Worm (Caenorhabditis elegans): ENCODE data around the gene Y43C5A.3.

The Y43C5A.3 gene

DNA sequence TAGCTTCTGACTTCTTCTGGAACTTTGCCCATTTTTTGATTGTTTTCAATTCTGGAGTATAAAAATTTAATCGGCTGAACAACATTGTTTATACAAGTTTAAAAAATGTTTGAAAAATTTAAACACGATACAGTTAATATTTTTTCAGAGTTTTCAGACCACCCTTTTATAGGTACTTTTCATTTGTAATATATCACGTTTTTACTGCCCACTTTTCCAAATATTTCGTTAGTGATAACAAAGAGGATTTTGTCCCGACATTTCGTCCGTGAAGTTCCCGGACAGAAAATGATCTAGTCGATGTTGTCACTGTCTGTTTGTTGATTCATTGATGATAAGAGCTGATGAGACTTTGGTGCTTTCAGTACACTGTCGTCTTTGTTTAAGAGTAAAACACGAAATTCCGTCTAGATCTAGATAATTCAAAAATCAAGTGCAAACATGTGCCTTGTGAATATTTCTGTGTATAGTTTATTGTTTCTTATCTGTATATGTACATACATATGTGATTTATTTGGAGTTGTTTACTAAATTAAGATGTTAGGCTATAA lies 38.5 kb upstream of the Y43C5A.3 start, which contains the start of gene ech-9:
TSS of gene ech-9 (minus strand) at position 51 of the 551 bp plus-strand sequence.
- TF ChIP-seq ztf-3 (GFP tag; optimal IDR thresholded peaks at IDR 0.05): no peak
- no peak for TF ChIP-seq Y67H2A.10 (GFP tag; conservative IDR thresholded peaks at IDR 0.05)
- no peak for TF ChIP-seq mes-4 (tag; optimal IDR thresholded peaks at IDR 0.05)
- no peak for TF ChIP-seq sptf-2 (GFP tag; optimal IDR thresholded peaks at IDR 0.05)

DNA sequence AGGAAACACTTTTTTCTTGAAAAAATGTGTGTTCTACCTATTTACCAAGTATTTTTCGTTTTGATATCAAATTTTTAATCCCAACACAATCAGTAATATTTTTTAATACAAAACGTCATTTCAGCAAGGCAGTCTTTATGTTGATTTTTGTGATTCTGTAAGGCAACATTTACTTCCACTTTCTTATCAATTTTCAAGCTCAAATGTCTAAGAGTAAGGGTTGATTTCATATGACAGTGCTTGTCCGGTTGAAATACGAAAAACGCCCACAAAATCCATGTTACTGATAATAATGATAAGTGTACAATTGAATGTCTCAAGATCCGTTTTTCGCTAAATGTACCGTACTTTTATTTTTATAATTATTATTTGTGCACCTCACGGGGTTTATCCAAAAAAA lies 37.7 kb upstream of the Y43C5A.3 start:
- TF ChIP-seq repo-1 (tag; optimal IDR thresholded peaks at IDR 0.05): no peak
- no peak for TF ChIP-seq Y53G8AR.9 (GFP tag; conservative IDR thresholded peaks at IDR 0.05)
- TF ChIP-seq let-607 (tag; optimal IDR thresholded peaks at IDR 0.05): peak in 1 of 2 experiments; percentile 12
- TF ChIP-seq nhr-80 (tag; optimal IDR thresholded peaks at IDR 0.05): peak; percentile 68
- no peak for TF ChIP-seq zfh-2 (GFP tag; conservative IDR thresholded peaks at IDR 0.05)
- peak; percentile 52 for TF ChIP-seq ets-4 (GFP tag; optimal IDR thresholded peaks at IDR 0.05)

DNA sequence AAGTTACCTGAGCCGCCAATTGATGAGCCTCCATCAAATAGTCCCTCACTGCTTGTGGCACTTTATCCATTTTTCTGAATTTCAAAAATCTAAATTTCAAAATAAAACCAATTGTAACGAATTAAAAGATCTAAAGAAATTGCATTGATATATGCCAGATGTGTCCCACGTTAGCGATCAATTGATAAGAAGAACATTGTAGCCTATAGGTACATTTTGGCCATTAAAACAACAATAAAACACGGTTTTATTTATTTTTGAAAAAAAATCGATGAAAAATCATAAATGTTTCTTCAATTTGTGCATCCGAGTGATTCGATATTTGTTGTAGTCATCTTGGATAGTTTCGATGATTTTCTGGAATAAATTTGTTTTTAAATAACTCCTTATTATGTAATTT lies 34.8 kb upstream of the Y43C5A.3 start, which contains the start of gene ech-8:
TSS of gene ech-8 (minus strand) at position 132 of the 400 bp plus-strand sequence.
- TF ChIP-seq snpc-3.4 (tag; optimal IDR thresholded peaks at IDR 0.05) (no peak), lir-1 (GFP tag; conservative IDR thresholded peaks at IDR 0.05) (no peak), rpc-1 (optimal IDR thresholded peaks at IDR 0.05) (no peak), rpc-1 (tag; optimal IDR thresholded peaks at IDR 0.05) (no peak), B0261.1 (tag; optimal IDR thresholded peaks at IDR 0.05) (no peak), cebp-2 (GFP tag; IDR thresholded peaks at IDR 0.05) (no peak), F49E8.2 (tag; optimal IDR thresholded peaks at IDR 0.05; ENCODE audit: insufficient read depth) (no peak), C06A6.2 (GFP tag; conservative IDR thresholded peaks at IDR 0.05) (no peak), him-1 (tag; optimal IDR thresholded peaks at IDR 0.05) (no peak), dpl-1 (GFP tag; optimal IDR thresholded peaks at IDR 0.05) (no peak), nhr-90 (tag; optimal IDR thresholded peaks at IDR 0.05) (no peak)

DNA sequence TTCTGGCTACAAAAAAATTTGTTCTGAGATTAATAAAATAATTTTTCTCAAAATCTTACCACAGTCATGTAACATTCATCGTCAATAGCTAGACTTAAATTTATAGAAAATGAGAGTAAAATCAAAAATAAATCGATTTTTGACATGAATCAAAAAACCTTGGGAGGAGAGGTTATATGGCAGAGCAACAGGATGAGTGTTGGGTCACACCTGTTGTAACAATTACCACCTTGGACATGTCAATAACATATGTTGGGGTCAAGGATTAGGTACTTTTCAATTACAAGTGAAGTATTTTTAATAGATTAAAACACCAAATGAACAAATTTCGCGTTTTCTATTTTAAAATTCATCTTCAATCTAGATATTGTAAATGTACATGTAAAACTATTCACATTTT lies 32.2 kb upstream of the Y43C5A.3 start, which contains the start of gene lipl-7:
TSS of gene lipl-7 (minus strand) at position 165 of the 400 bp plus-strand sequence.
- no peak for TF ChIP-seq ztf-6 (GFP tag; IDR thresholded peaks at IDR 0.05)
- no peak for TF ChIP-seq fkh-3 (tag; optimal IDR thresholded peaks at IDR 0.05)
- no peak for TF ChIP-seq F57C9.4 (tag; optimal IDR thresholded peaks at IDR 0.05)
- no peak for TF ChIP-seq snpc-1.1 (tag; optimal IDR thresholded peaks at IDR 0.05; ENCODE audit: insufficient read depth)
- TF ChIP-seq sea-2 (GFP tag; IDR thresholded peaks at IDR 0.05): no peak
- no peak for TF ChIP-seq Y53G8AR.9 (GFP tag; conservative IDR thresholded peaks at IDR 0.05)
- no peak for TF ChIP-seq tlf-1 (GFP tag; optimal IDR thresholded peaks at IDR 0.05)
- no peak for TF ChIP-seq F49E8.2 (tag; optimal IDR thresholded peaks at IDR 0.05; ENCODE audit: insufficient read depth)
- no peak for TF ChIP-seq ztf-3 (GFP tag; optimal IDR thresholded peaks at IDR 0.05)
- TF ChIP-seq dox-1 (GFP tag; IDR thresholded peaks at IDR 0.05): no peak
- TF ChIP-seq ccch-3 (GFP tag; optimal IDR thresholded peaks at IDR 0.05): no peak
- no peak for TF ChIP-seq mcd-1 (GFP tag; IDR thresholded peaks at IDR 0.05)
- no peak for TF ChIP-seq ceh-100 (GFP tag; IDR thresholded peaks at IDR 0.05)

DNA sequence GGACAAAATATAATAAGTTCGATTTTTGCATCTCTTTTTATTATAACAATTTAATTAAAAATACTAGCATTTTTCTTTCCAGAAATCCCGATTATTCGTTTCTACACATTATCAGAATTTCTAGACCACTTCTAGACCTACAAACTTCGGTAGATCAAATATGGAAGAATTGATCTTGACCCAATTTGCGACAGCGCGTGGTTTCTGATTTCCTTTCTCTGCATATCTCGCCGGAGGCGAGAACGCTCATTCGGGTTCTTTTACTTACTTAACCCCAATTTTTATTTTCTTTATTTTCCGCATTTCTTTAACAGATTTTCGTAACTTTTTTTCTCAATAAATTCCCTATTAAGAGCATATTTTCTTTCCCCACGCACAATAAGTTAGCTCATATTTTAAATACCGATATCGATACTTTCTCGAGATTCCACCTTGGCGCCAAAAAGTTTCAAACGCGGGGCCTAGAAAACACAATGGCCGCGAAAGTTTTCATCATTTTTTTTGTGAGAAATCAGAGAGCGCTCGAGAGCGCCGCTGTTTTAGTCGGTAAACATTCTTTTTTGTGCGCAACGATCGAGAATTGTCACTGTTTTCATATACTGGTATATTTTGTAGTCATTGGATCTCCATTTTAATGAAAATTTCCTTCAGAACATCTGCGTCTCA lies 31.2 kb upstream of the Y43C5A.3 start:
- TF ChIP-seq dox-1 (GFP tag; IDR thresholded peaks at IDR 0.05): peak; percentile 62; the same call in 1 of the 2 replicates
- TF ChIP-seq ztf-3 (GFP tag; optimal IDR thresholded peaks at IDR 0.05): no peak
- no peak for TF ChIP-seq F10E7.11 (tag; optimal IDR thresholded peaks at IDR 0.05)
- TF ChIP-seq egrh-3 (GFP tag; IDR thresholded peaks at IDR 0.05): no peak
- TF ChIP-seq hlh-12 (tag; optimal IDR thresholded peaks at IDR 0.05): no peak
- no peak for TF ChIP-seq ztf-25 (GFP tag; IDR thresholded peaks at IDR 0.05)
- TF ChIP-seq ceh-40 (GFP tag; IDR thresholded peaks at IDR 0.05): no peak
- no peak for TF ChIP-seq C06A6.2 (GFP tag; conservative IDR thresholded peaks at IDR 0.05)
- peak; percentile 56 for TF ChIP-seq dpl-1 (GFP tag; optimal IDR thresholded peaks at IDR 0.05)
- no peak for TF ChIP-seq somi-1 (GFP tag; optimal IDR thresholded peaks at IDR 0.05)
- no peak for TF ChIP-seq gei-17 (GFP tag; optimal IDR thresholded peaks at IDR 0.05)
- TF ChIP-seq ztf-22 (GFP tag; optimal IDR thresholded peaks at IDR 0.05): no peak
- no peak for TF ChIP-seq snpc-1.3 (tag; optimal IDR thresholded peaks at IDR 0.05; ENCODE audit: insufficient read depth)
- no peak for TF ChIP-seq die-1 (tag; optimal IDR thresholded peaks at IDR 0.05)
- TF ChIP-seq nhr-90 (tag; optimal IDR thresholded peaks at IDR 0.05): no peak

Data from whole organism, young adult.